Worm (Caenorhabditis elegans): ENCODE data around the gene T02E9.5.

Gene T02E9.5

ce11 chrV:11351263-11351662, 9.2 kb downstream of the T02E9.5 start:
- TF ChIP-seq ZK546.5 (tag; optimal IDR thresholded peaks at IDR 0.05) (no peak), nhr-76 (tag; optimal IDR thresholded peaks at IDR 0.05) (no peak), nhr-23 (tag; optimal IDR thresholded peaks at IDR 0.05) (no peak), fkh-10 (GFP tag; optimal IDR thresholded peaks at IDR 0.05) (peak; percentile 35), R02D3.7 (tag; optimal IDR thresholded peaks at IDR 0.05) (no peak), ceh-16 (tag; optimal IDR thresholded peaks at IDR 0.05) (no peak)

- TF ChIP-seq aly-2 (tag; optimal IDR thresholded peaks at IDR 0.05) = no peak
- no peak for TF ChIP-seq sea-2 (GFP tag; optimal IDR thresholded peaks at IDR 0.05)
- TF ChIP-seq pha-4 (tag; optimal IDR thresholded peaks at IDR 0.05) = no peak
- TF ChIP-seq R02D3.7 (tag; optimal IDR thresholded peaks at IDR 0.05) = no peak
- no peak for TF ChIP-seq ZK546.5 (tag; optimal IDR thresholded peaks at IDR 0.05)
- no peak for TF ChIP-seq elt-1 (tag; optimal IDR thresholded peaks at IDR 0.05)
- TF ChIP-seq mdl-1 (tag; optimal IDR thresholded peaks at IDR 0.05) = no peak
- TF ChIP-seq nhr-237 (tag; optimal IDR thresholded peaks at IDR 0.05) = no peak
- TF ChIP-seq pqm-1 (tag; optimal IDR thresholded peaks at IDR 0.05) = no peak
- TF ChIP-seq jun-1 (tag; optimal IDR thresholded peaks at IDR 0.05) = no peak
- no peak for TF ChIP-seq ceh-28 (tag; optimal IDR thresholded peaks at IDR 0.05)
- no peak for TF ChIP-seq lin-39 (tag; optimal IDR thresholded peaks at IDR 0.05)
- no peak for TF ChIP-seq lin-15B (tag; optimal IDR thresholded peaks at IDR 0.05)
- TF ChIP-seq eor-1 (tag; optimal IDR thresholded peaks at IDR 0.05) = no peak
- TF ChIP-seq daf-12 (tag; optimal IDR thresholded peaks at IDR 0.05) = no peak
- TF ChIP-seq ztf-11 (tag; optimal IDR thresholded peaks at IDR 0.05) = no peak
- TF ChIP-seq nhr-12 (tag; optimal IDR thresholded peaks at IDR 0.05) = no peak
- TF ChIP-seq unc-62 (GFP tag; optimal IDR thresholded peaks at IDR 0.05) = no peak
- TF ChIP-seq egl-5 (tag; optimal IDR thresholded peaks at IDR 0.05) = no peak
- TF ChIP-seq fkh-10 (GFP tag; optimal IDR thresholded peaks at IDR 0.05) = no peak
These were observed 10.9 kb downstream of the T02E9.5 start, which contains the start of gene npr-25 for ce11 chrV:11352893-11353292. Gene npr-25, minus strand, starts transcription at chrV:11352993.

- TF ChIP-seq egl-27 (tag; optimal IDR thresholded peaks at IDR 0.05) = no peak
- no peak for TF ChIP-seq nhr-28 (tag; optimal IDR thresholded peaks at IDR 0.05)
- TF ChIP-seq ceh-82 (tag; optimal IDR thresholded peaks at IDR 0.05) = no peak
- no peak for TF ChIP-seq tbx-2 (tag; optimal IDR thresholded peaks at IDR 0.05)
- TF ChIP-seq nhr-43 (tag; optimal IDR thresholded peaks at IDR 0.05; ENCODE audit: poor library complexity, severe bottlenecking) = no peak
- TF ChIP-seq fkh-10 (GFP tag; optimal IDR thresholded peaks at IDR 0.05) = no peak
- no peak for TF ChIP-seq mml-1 (tag; optimal IDR thresholded peaks at IDR 0.05)
- TF ChIP-seq unc-39 (tag; optimal IDR thresholded peaks at IDR 0.05) = no peak
These were observed 12.2 kb downstream of the T02E9.5 start for ce11 chrV:11354264-11354663.

ce11 chrV:11363575-11363974, 21.5 kb downstream of the T02E9.5 start:
- TF ChIP-seq ceh-9 (tag; optimal IDR thresholded peaks at IDR 0.05) = no peak
- TF ChIP-seq nhr-77 (tag; optimal IDR thresholded peaks at IDR 0.05) = no peak
- TF ChIP-seq unc-62 (GFP tag; optimal IDR thresholded peaks at IDR 0.05) = no peak
- no peak for TF ChIP-seq ztf-4 (tag; optimal IDR thresholded peaks at IDR 0.05)
- no peak for TF ChIP-seq pqm-1 (tag; optimal IDR thresholded peaks at IDR 0.05)
- no peak for TF ChIP-seq egl-5 (tag; optimal IDR thresholded peaks at IDR 0.05)
- TF ChIP-seq snpc-4 (tag; optimal IDR thresholded peaks at IDR 0.05) = no peak
- TF ChIP-seq nhr-237 (tag; optimal IDR thresholded peaks at IDR 0.05) = no peak
- no peak for TF ChIP-seq lsy-12 (tag; optimal IDR thresholded peaks at IDR 0.05)
- TF ChIP-seq lin-15B (tag; optimal IDR thresholded peaks at IDR 0.05) = no peak
- no peak for TF ChIP-seq zag-1 (tag; optimal IDR thresholded peaks at IDR 0.05)
- TF ChIP-seq ZK546.5 (tag; optimal IDR thresholded peaks at IDR 0.05) = no peak
- TF ChIP-seq nhr-25 (tag; optimal IDR thresholded peaks at IDR 0.05) = no peak
- TF ChIP-seq skn-1 (tag; optimal IDR thresholded peaks at IDR 0.05) = no peak
- no peak for TF ChIP-seq pha-4 (tag; optimal IDR thresholded peaks at IDR 0.05)
- TF ChIP-seq hmg-11 (tag; optimal IDR thresholded peaks at IDR 0.05) = no peak
- no peak for TF ChIP-seq ceh-16 (tag; optimal IDR thresholded peaks at IDR 0.05)
- no peak for TF ChIP-seq unc-39 (tag; optimal IDR thresholded peaks at IDR 0.05)
